Worm (Caenorhabditis elegans) whole organism, L2 larva: ENCODE data around the gene oma-1.

Experiments used
- ama-1 ChIP-seq: fragments of 150-350 bp; optimal IDR thresholded peaks from 2 replicates; lab custom pipeline; 2018; ENCODE audit warnings: inconsistent platforms
- ceh-82 ChIP-seq: fragments of 150-350 bp; optimal IDR thresholded peaks from 2 replicates; lab custom pipeline; 2014; ENCODE audit warnings: missing biosample characterization, missing genetic modification characterization
- mbf-1 ChIP-seq: sonication (generic microtip); optimal IDR thresholded peaks from 2 replicates; lab custom pipeline; 2017; ENCODE audit warnings: missing biosample characterization, missing genetic modification characterization
- nhr-77 ChIP-seq: fragments of 150-350 bp; optimal IDR thresholded peaks from 2 replicates; lab custom pipeline; 2014; ENCODE audit warnings: missing biosample characterization, missing genetic modification characterization

DNA sequence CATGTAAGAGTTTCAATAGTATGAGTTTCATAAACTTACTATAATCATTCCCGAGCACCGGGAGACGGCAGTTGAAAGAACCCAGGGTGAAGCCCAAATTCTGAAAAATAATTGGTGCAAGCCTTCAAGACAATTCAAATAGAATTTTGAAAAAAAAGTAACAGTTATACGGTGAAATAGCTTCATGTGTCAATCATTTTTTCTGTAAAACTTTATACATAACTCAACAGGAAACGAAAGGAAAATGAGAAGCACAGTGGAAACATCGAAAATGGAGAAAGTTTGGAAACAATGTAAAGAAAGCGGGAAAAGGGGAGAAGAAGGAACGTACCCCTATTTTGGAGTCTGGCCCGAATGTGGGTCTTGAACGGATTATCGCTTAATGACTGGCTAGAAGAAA lies 15.8 kb upstream of the oma-1 start, which contains the start of gene C09G9.3:
- TF ChIP-seq ama-1 (lab: Kevin White, UChicago) (no peak), nhr-77 (no peak), mbf-1 (tag; lab: Kevin White, UChicago) (no peak), ceh-82 (tag; lab: Kevin White, UChicago) (no peak)
